Worm (Caenorhabditis elegans) whole organism, young adult: ENCODE data around the gene F20D6.12.

ENCODE experiments used
- B0035.1 ChIP-seq: sonication (generic microtip); optimal IDR thresholded peaks from 2 replicates; lab custom pipeline; 2016; ENCODE audit warnings: missing genetic modification characterization, mild to moderate bottlenecking, missing compliant biosample characterization, missing genotype, missing genetic modification reagents
- C06A6.2 ChIP-seq: fragments of 200-800 bp; sonication (Bioruptor generic); conservative IDR thresholded peaks from 2 replicates; pipeline ENCODE4 v1.3.6; 2022; ENCODE audit warnings: missing genetic modification characterization, missing compliant biosample characterization
- F23B12.7 ChIP-seq: sonication (generic microtip); optimal IDR thresholded peaks from 2 replicates; lab custom pipeline; 2017; ENCODE audit warnings: missing genetic modification characterization, mild to moderate bottlenecking, missing compliant biosample characterization, antibody characterized with exemption, moderate library complexity; ENCODE audit not compliant: insufficient read depth
- F37B4.10 ChIP-seq: fragments of 200-800 bp; sonication (Bioruptor generic); IDR thresholded peaks from 2 replicates; pipeline ENCODE4 v1.3.6; 2022; ENCODE audit warnings: missing genetic modification characterization, missing compliant biosample characterization
- F49E8.2 ChIP-seq: sonication (generic microtip); optimal IDR thresholded peaks from 3 replicates; lab custom pipeline; 2017; ENCODE audit warnings: missing genetic modification characterization, mild to moderate bottlenecking, missing compliant biosample characterization, antibody characterized with exemption, moderate library complexity; ENCODE audit not compliant: insufficient read depth
- F52B5.7 ChIP-seq: sonication (generic microtip); optimal IDR thresholded peaks from 2 replicates; lab custom pipeline; 2016; ENCODE audit warnings: mild to moderate bottlenecking, missing genetic modification characterization, missing compliant biosample characterization
- F55B11.4 ChIP-seq: sonication (generic microtip); optimal IDR thresholded peaks from 2 replicates; lab custom pipeline; 2016; ENCODE audit warnings: missing compliant biosample characterization, missing genetic modification characterization, borderline replicate concordance; ENCODE audit not compliant: insufficient read depth
- Y53F4B.3 ChIP-seq: fragments of 200-800 bp; sonication (Bioruptor generic); IDR thresholded peaks from 2 replicates; pipeline ENCODE4 v1.3.6; 2022; ENCODE audit warnings: missing genetic modification reagents, missing genetic modification characterization, missing compliant biosample characterization
- Y53G8AR.9 ChIP-seq: fragments of 200-800 bp; sonication (Bioruptor generic); conservative IDR thresholded peaks from 2 replicates; pipeline ENCODE4 v1.3.6; 2022; ENCODE audit warnings: missing genetic modification reagents, missing genetic modification characterization, missing compliant biosample characterization
- Y79H2A.3 ChIP-seq: fragments of 200-800 bp; sonication (Bioruptor generic); conservative IDR thresholded peaks from 2 replicates; pipeline ENCODE4 v1.3.6; 2022; ENCODE audit warnings: missing genetic modification reagents, missing genetic modification characterization, missing compliant biosample characterization
- Y95B8A.8 ChIP-seq: fragments of 200-800 bp; sonication (Bioruptor generic); IDR thresholded peaks from 2 replicates; pipeline ENCODE4 v1.3.6; 2022; ENCODE audit warnings: missing genetic modification reagents, missing genetic modification characterization, missing compliant biosample characterization
- ama-1 ChIP-seq, 3 experiments: fragments of 150-350 bp in 1 of 3; sonication (generic microtip) in 2 of 3; optimal IDR thresholded peaks; 2 replicates each; lab custom pipeline; 2014 to 2018; ENCODE audit warnings: missing biosample characterization in 2 of 3, missing genetic modification characterization in 2 of 3, missing genetic modification reagents in 2 of 3
- atf-7 ChIP-seq: sonication (generic microtip); optimal IDR thresholded peaks from 2 replicates; lab custom pipeline; 2017; ENCODE audit warnings: mild to moderate bottlenecking, missing genetic modification characterization, missing compliant biosample characterization
- bed-2 ChIP-seq: fragments of 200-800 bp; sonication (Bioruptor generic); IDR thresholded peaks from 2 replicates; pipeline ENCODE4 v1.3.6; 2022; ENCODE audit warnings: missing genetic modification reagents, missing genetic modification characterization, missing compliant biosample characterization
- cebp-1 ChIP-seq, 2 experiments: fragments of 200-800 bp in 1 of 2; sonication (Bioruptor generic) in 1 of 2; sonication (generic microtip) in 1 of 2; IDR thresholded peaks in 1 of 2; optimal IDR thresholded peaks in 1 of 2; 2 replicates each; pipeline versions ENCODE4 v1.3.6 to Lab custom; 2017 to 2022; ENCODE audit warnings: missing compliant biosample characterization in 2 of 2, missing genetic modification characterization in 2 of 2, mild to moderate bottlenecking in 1 of 2, missing genetic modification reagents in 1 of 2, moderate library complexity in 1 of 2
- cebp-2 ChIP-seq: fragments of 200-800 bp; sonication (Bioruptor generic); IDR thresholded peaks from 2 replicates; pipeline ENCODE4 v1.3.6; 2022; ENCODE audit warnings: missing genetic modification characterization, missing compliant biosample characterization
- ceh-40 ChIP-seq: fragments of 200-800 bp; sonication (Bioruptor generic); IDR thresholded peaks from 2 replicates; pipeline ENCODE4 v1.3.6; 2022; ENCODE audit warnings: missing genetic modification characterization, missing compliant biosample characterization
- ceh-79 ChIP-seq: sonication (generic microtip); optimal IDR thresholded peaks from 2 replicates; lab custom pipeline; 2017; ENCODE audit warnings: mild to moderate bottlenecking, missing genetic modification characterization, missing compliant biosample characterization
- dpff-1 ChIP-seq: sonication (generic microtip); optimal IDR thresholded peaks from 2 replicates; lab custom pipeline; 2017; ENCODE audit warnings: mild to moderate bottlenecking, missing genetic modification characterization, missing compliant biosample characterization
- dpl-1 ChIP-seq: fragments of 150-350 bp; optimal IDR thresholded peaks from 2 replicates; lab custom pipeline; 2014; ENCODE audit warnings: missing biosample characterization, missing genetic modification reagents, missing genetic modification characterization
- efl-1 ChIP-seq: fragments of 150-350 bp; optimal IDR thresholded peaks from 2 replicates; lab custom pipeline; 2014; ENCODE audit warnings: missing biosample characterization, missing genetic modification reagents, missing genetic modification characterization
- egrh-3 ChIP-seq: fragments of 200-800 bp; sonication (Bioruptor generic); IDR thresholded peaks from 2 replicates; pipeline ENCODE4 v1.3.6; 2022; ENCODE audit warnings: missing genetic modification reagents, missing genetic modification characterization, missing compliant biosample characterization
- ets-4 ChIP-seq: fragments of 200-800 bp; sonication (Bioruptor generic); optimal IDR thresholded peaks from 2 replicates; lab custom pipeline; 2018; ENCODE audit warnings: mild to moderate bottlenecking, missing genetic modification characterization, missing compliant biosample characterization
- hlh-26 ChIP-seq: fragments of 200-800 bp; sonication (Bioruptor generic); conservative IDR thresholded peaks from 2 replicates; pipeline ENCODE4 v1.3.6; 2022; ENCODE audit warnings: missing genetic modification reagents, missing genetic modification characterization, missing compliant biosample characterization
- hmg-1.2 ChIP-seq: fragments of 200-800 bp; sonication (Bioruptor generic); IDR thresholded peaks from 2 replicates; pipeline ENCODE4 v1.3.6; 2022; ENCODE audit warnings: missing genetic modification reagents, missing genetic modification characterization, missing compliant biosample characterization
- hmg-20 ChIP-seq: fragments of 200-800 bp; sonication (Bioruptor generic); IDR thresholded peaks from 2 replicates; pipeline ENCODE4 v1.3.6; 2022; ENCODE audit warnings: missing genetic modification reagents, missing genetic modification characterization, missing compliant biosample characterization
- hrde-1 ChIP-seq: sonication (generic microtip); optimal IDR thresholded peaks from 2 replicates; lab custom pipeline; 2016; ENCODE audit warnings: missing genetic modification characterization, mild to moderate bottlenecking, missing compliant biosample characterization, moderate library complexity, missing genotype, missing genetic modification reagents, borderline replicate concordance
- hsf-1 ChIP-seq: fragments of 200-800 bp; sonication (Bioruptor generic); IDR thresholded peaks from 2 replicates; pipeline ENCODE4 v1.3.6; 2022; ENCODE audit warnings: missing genetic modification reagents, missing genetic modification characterization, missing compliant biosample characterization
- lir-1 ChIP-seq: fragments of 200-800 bp; sonication (Bioruptor generic); conservative IDR thresholded peaks from 2 replicates; pipeline ENCODE4 v1.3.6; 2022; ENCODE audit warnings: missing genetic modification reagents, missing genetic modification characterization, missing compliant biosample characterization
- madf-10 ChIP-seq: sonication (generic microtip); optimal IDR thresholded peaks from 2 replicates; lab custom pipeline; 2016; ENCODE audit warnings: mild to moderate bottlenecking, missing genetic modification characterization, missing compliant biosample characterization
- madf-3 ChIP-seq: fragments of 200-800 bp; sonication (Bioruptor generic); IDR thresholded peaks from 2 replicates; pipeline ENCODE4 v1.3.6; 2022; ENCODE audit warnings: missing genetic modification reagents, missing genetic modification characterization, missing compliant biosample characterization
- madf-6 ChIP-seq: fragments of 200-800 bp; sonication (Bioruptor generic); IDR thresholded peaks from 2 replicates; pipeline ENCODE4 v1.3.6; 2022; ENCODE audit warnings: missing genetic modification reagents, missing genetic modification characterization, missing compliant biosample characterization
- mcd-1 ChIP-seq: fragments of 200-800 bp; sonication (Bioruptor generic); IDR thresholded peaks from 2 replicates; pipeline ENCODE4 v1.3.6; 2022; ENCODE audit warnings: missing genetic modification reagents, missing genetic modification characterization, missing compliant biosample characterization
- mel-28 ChIP-seq: sonication (generic microtip); optimal IDR thresholded peaks from 2 replicates; lab custom pipeline; 2016; ENCODE audit warnings: borderline replicate concordance, mild to moderate bottlenecking, missing genetic modification characterization, missing compliant biosample characterization
- mxl-1 ChIP-seq: sonication (generic microtip); optimal IDR thresholded peaks from 2 replicates; lab custom pipeline; 2016; ENCODE audit warnings: missing genetic modification characterization, missing compliant biosample characterization
- nhr-179 ChIP-seq: sonication (generic microtip); optimal IDR thresholded peaks from 2 replicates; lab custom pipeline; 2016; ENCODE audit warnings: mild to moderate bottlenecking, missing genetic modification characterization, missing compliant biosample characterization
- nhr-80 ChIP-seq: sonication (generic microtip); optimal IDR thresholded peaks from 2 replicates; lab custom pipeline; 2016; ENCODE audit warnings: missing genetic modification characterization, missing compliant biosample characterization
- pbrm-1 ChIP-seq: fragments of 200-800 bp; sonication (Bioruptor generic); IDR thresholded peaks from 2 replicates; pipeline ENCODE4 v1.3.6; 2022; ENCODE audit warnings: missing genetic modification reagents, missing genetic modification characterization, missing compliant biosample characterization
- rec-8 ChIP-seq, 2 experiments: sonication (generic microtip); optimal IDR thresholded peaks; 2 replicates each; lab custom pipeline; 2016; ENCODE audit warnings: mild to moderate bottlenecking in 2 of 2, missing genetic modification characterization in 2 of 2, missing genetic modification reagents in 2 of 2, missing genotype in 2 of 2, missing biosample characterization in 1 of 2, missing compliant biosample characterization in 1 of 2, moderate library complexity in 1 of 2
- snpc-3.4 ChIP-seq: sonication (generic microtip); optimal IDR thresholded peaks from 2 replicates; lab custom pipeline; 2017; ENCODE audit warnings: missing genetic modification characterization, mild to moderate bottlenecking, missing compliant biosample characterization, antibody characterized with exemption, moderate library complexity, missing genotype, missing genetic modification reagents
- sptf-2 ChIP-seq: fragments of 200-800 bp; sonication (Bioruptor generic); optimal IDR thresholded peaks from 2 replicates; lab custom pipeline; 2018; ENCODE audit warnings: mild to moderate bottlenecking, missing genetic modification characterization, missing compliant biosample characterization
- unc-62 ChIP-seq: fragments of 150-350 bp; optimal IDR thresholded peaks from 2 replicates; lab custom pipeline; 2014; ENCODE audit warnings: missing biosample characterization, missing genetic modification reagents, missing genetic modification characterization
- zim-3 ChIP-seq: sonication (generic microtip); optimal IDR thresholded peaks from 2 replicates; lab custom pipeline; 2017; ENCODE audit warnings: mild to moderate bottlenecking, missing genetic modification characterization, moderate library complexity, missing compliant biosample characterization
- ztf-18 ChIP-seq: sonication (generic microtip); optimal IDR thresholded peaks from 2 replicates; lab custom pipeline; 2016; ENCODE audit warnings: missing genotype, mild to moderate bottlenecking, missing genetic modification characterization, missing compliant biosample characterization
- ztf-22 ChIP-seq: fragments of 200-800 bp; sonication (Bioruptor generic); optimal IDR thresholded peaks from 2 replicates; lab custom pipeline; 2018; ENCODE audit warnings: mild to moderate bottlenecking, missing genetic modification characterization, moderate library complexity, missing compliant biosample characterization
- ztf-25 ChIP-seq: fragments of 200-800 bp; sonication (Bioruptor generic); IDR thresholded peaks from 2 replicates; pipeline ENCODE4 v1.3.6; 2022; ENCODE audit warnings: missing genetic modification reagents, missing genetic modification characterization, missing compliant biosample characterization
- ztf-3 ChIP-seq: fragments of 200-800 bp; sonication (Bioruptor generic); optimal IDR thresholded peaks from 2 replicates; lab custom pipeline; 2018; ENCODE audit warnings: mild to moderate bottlenecking, missing genetic modification characterization, missing compliant biosample characterization

F20D6.12 gene

DNA sequence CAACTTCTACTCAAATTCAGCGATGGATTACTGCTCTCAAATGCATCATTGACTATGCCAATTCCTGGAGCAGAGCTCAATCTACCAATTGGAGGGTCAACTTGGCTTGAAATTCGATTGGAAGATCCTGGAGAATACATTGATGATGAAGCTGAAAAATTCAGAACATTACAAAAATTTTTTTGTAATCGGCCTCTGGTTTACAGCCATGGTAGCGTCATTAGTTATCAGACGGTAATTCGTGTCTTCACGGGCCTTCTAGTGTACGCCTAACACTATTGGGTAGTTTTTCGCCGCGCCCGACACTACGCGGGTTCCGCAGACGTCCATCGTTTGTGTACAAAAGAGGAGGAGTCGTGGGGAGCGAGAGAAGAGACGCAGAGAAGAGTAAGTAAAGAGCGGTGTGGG, 38.8 kb upstream of the F20D6.12 start (continued):
- TF ChIP-seq dpff-1 (tag; lab: Kevin White, UChicago) (no peak), rec-8 (tag; optimal IDR thresholded peaks at IDR 0.05; lab: Kevin White, UChicago) (peak in 1 of 2 experiments; percentile 83), sptf-2 (peak; percentile 17), ets-4 (GFP tag; lab: Kevin White, UChicago) (peak; percentile 61), B0035.1 (no peak), ama-1 (optimal IDR thresholded peaks at IDR 0.05; lab: Kevin White, UChicago) (peak; percentile 91), ama-1 (GFP tag; optimal IDR thresholded peaks at IDR 0.05; lab: Kevin White, UChicago) (peak in 1 of 2 experiments; percentile 35), F55B11.4 (tag; lab: Kevin White, UChicago) (no peak), madf-10 (tag; lab: Kevin White, UChicago) (peak; percentile 77), bed-2 (GFP tag; lab: Robert Waterston, UW) (peak; percentile 41; the same call in 1 of the 2 replicates), mxl-1 (peak; percentile 31), ztf-22 (GFP tag; lab: Kevin White, UChicago) (peak; percentile 22), Y53F4B.3 (GFP tag; lab: Robert Waterston, UW) (peak; percentile 72), lir-1 (peak; percentile 70; the same call in 1 of the 2 replicates), efl-1 (GFP tag; lab: Kevin White, UChicago) (peak; percentile 35), egrh-3 (GFP tag; lab: Robert Waterston, UW) (peak; percentile 70), ceh-40 (GFP tag; lab: Robert Waterston, UW) (no peak), unc-62 (GFP tag; lab: Kevin White, UChicago) (no peak), cebp-2 (GFP tag; lab: Robert Waterston, UW) (0 out of 2 replicates have a peak, but pooled peaks have one; percentile 9), zim-3 (tag; lab: Kevin White, UChicago) (peak; percentile 1), F52B5.7 (tag; lab: Kevin White, UChicago) (no peak), hrde-1 (tag; lab: Kevin White, UChicago) (peak; percentile 90), Y53G8AR.9 (peak; percentile 86), hmg-20 (peak; percentile 84), F37B4.10 (GFP tag; lab: Robert Waterston, UW) (no peak), mel-28 (tag; lab: Kevin White, UChicago) (peak; percentile 74), Y79H2A.3 (GFP tag; lab: Robert Waterston, UW) (0 out of 2 replicates have a peak, but pooled peaks have one; percentile 65), Y95B8A.8 (GFP tag; lab: Robert Waterston, UW) (peak; percentile 86), mcd-1 (GFP tag; lab: Robert Waterston, UW) (peak; percentile 84), nhr-179 (tag; lab: Kevin White, UChicago) (no peak), madf-6 (GFP tag; lab: Robert Waterston, UW) (peak; percentile 91), C06A6.2 (peak; percentile 74), snpc-3.4 (tag; lab: Kevin White, UChicago) (peak; percentile 99), pbrm-1 (GFP tag; lab: Robert Waterston, UW) (peak; percentile 100), F23B12.7 (tag; lab: Kevin White, UChicago) (peak; percentile 74), atf-7 (peak; percentile 67), cebp-1 (GFP tag; IDR thresholded peaks at IDR 0.05; lab: Robert Waterston, UW) (0 out of 2 replicates have a peak, but pooled peaks have one; percentile 20), cebp-1 (tag; optimal IDR thresholded peaks at IDR 0.05; lab: Kevin White, UChicago) (no peak), hlh-26 (GFP tag; lab: Robert Waterston, UW) (no peak), hmg-1.2 (GFP tag; lab: Robert Waterston, UW) (peak; percentile 99), nhr-80 (tag; lab: Kevin White, UChicago) (peak; percentile 53), ceh-79 (tag; lab: Kevin White, UChicago) (no peak), dpl-1 (GFP tag; lab: Kevin White, UChicago) (peak; percentile 40), F49E8.2 (tag; lab: Kevin White, UChicago) (peak; percentile 96), ztf-25 (GFP tag; lab: Robert Waterston, UW) (peak; percentile 73; the same call in 1 of the 2 replicates), madf-3 (GFP tag; lab: Robert Waterston, UW) (peak; percentile 74), hsf-1 (GFP tag; lab: Robert Waterston, UW) (peak; percentile 92), ztf-3 (GFP tag; lab: Kevin White, UChicago) (no peak), ztf-18 (tag; lab: Kevin White, UChicago) (peak; percentile 72)
